Fruit fly (Drosophila melanogaster) whole organism, embryonic: ENCODE measurements around the gene CG31178.

ENCODE experiments used
- Aef1 ChIP-seq: fragments of 200-800 bp; sonication (Bioruptor generic); IDR thresholded peaks from 3 replicates; pipeline ENCODE4 v1.3.6; 2022; ENCODE audit warnings: missing biosample characterization, missing genetic modification characterization
- BEAF-32 ChIP-seq: fragments of 200-800 bp; sonication (Bioruptor generic); optimal IDR thresholded peaks from 3 replicates; lab custom pipeline; 2017; ENCODE audit warnings: missing biosample characterization, missing genetic modification characterization, mild to moderate bottlenecking, moderate library complexity, missing genetic modification reagents
- Bdp1 ChIP-seq: fragments of 200-800 bp; sonication (Bioruptor generic); optimal IDR thresholded peaks from 3 replicates; lab custom pipeline; 2016; ENCODE audit warnings: missing biosample characterization, missing genetic modification characterization
- Blimp-1 ChIP-seq: fragments of 200-800 bp; sonication (Bioruptor generic); optimal IDR thresholded peaks from 3 replicates; lab custom pipeline; 2018; ENCODE audit warnings: missing biosample characterization, missing genetic modification characterization, mild to moderate bottlenecking, moderate library complexity, missing genetic modification reagents
- Bteb2 ChIP-seq: fragments of 200-800 bp; sonication (Bioruptor generic); optimal IDR thresholded peaks from 2 replicates; lab custom pipeline; 2016; ENCODE audit warnings: missing biosample characterization, missing genetic modification characterization
- CG10366 ChIP-seq: fragments of 200-800 bp; sonication (Bioruptor generic); IDR thresholded peaks from 2 replicates; pipeline ENCODE4 v1.3.6; 2022; ENCODE audit warnings: missing biosample characterization, missing genetic modification characterization
- CG10565 ChIP-seq: fragments of 200-800 bp; sonication (Bioruptor generic); optimal IDR thresholded peaks from 3 replicates; lab custom pipeline; 2016; ENCODE audit warnings: missing biosample characterization, mild to moderate bottlenecking, missing genetic modification characterization
- CG11696 ChIP-seq: fragments of 200-800 bp; sonication (Bioruptor generic); IDR thresholded peaks from 2 replicates; pipeline ENCODE4 v1.3.6; 2022; ENCODE audit warnings: missing biosample characterization, missing genetic modification characterization
- CG12155 ChIP-seq: fragments of 200-800 bp; sonication (Bioruptor generic); optimal IDR thresholded peaks from 3 replicates; lab custom pipeline; 2016; ENCODE audit warnings: missing biosample characterization, missing genetic modification characterization
- CG12942 ChIP-seq: fragments of 200-800 bp; sonication (Bioruptor generic); optimal IDR thresholded peaks from 3 replicates; lab custom pipeline; 2016; ENCODE audit warnings: missing biosample characterization, missing genetic modification characterization
- CG15073 ChIP-seq: fragments of 200-800 bp; sonication (Bioruptor generic); optimal IDR thresholded peaks from 2 replicates; lab custom pipeline; 2016; ENCODE audit warnings: missing biosample characterization, missing genetic modification characterization
- CG3281 ChIP-seq: fragments of 200-800 bp; sonication (Bioruptor generic); optimal IDR thresholded peaks from 3 replicates; lab custom pipeline; 2017; ENCODE audit warnings: missing biosample characterization, mild to moderate bottlenecking, missing genetic modification characterization
- CG4360 ChIP-seq: fragments of 200-800 bp; sonication (Bioruptor generic); IDR thresholded peaks from 2 replicates; pipeline ENCODE4 v1.3.6; 2022; ENCODE audit warnings: missing biosample characterization, missing genetic modification characterization
- CG4404 ChIP-seq: fragments of 200-800 bp; sonication (Bioruptor generic); IDR thresholded peaks from 2 replicates; pipeline ENCODE4 v1.3.6; 2022; ENCODE audit warnings: missing biosample characterization, missing genetic modification characterization
- CG4707 ChIP-seq: fragments of 200-800 bp; sonication (Bioruptor generic); optimal IDR thresholded peaks from 2 replicates; lab custom pipeline; 2018; ENCODE audit warnings: missing biosample characterization, mild to moderate bottlenecking, missing genetic modification characterization, moderate library complexity
- CG6272 ChIP-seq: fragments of 200-800 bp; sonication (Bioruptor generic); IDR thresholded peaks from 2 replicates; pipeline ENCODE4 v1.3.6; 2022; ENCODE audit warnings: missing biosample characterization, missing genetic modification characterization
- CG8290 ChIP-seq, 3 experiments: fragments of 200-800 bp; sonication (Bioruptor generic); optimal IDR thresholded peaks; 2 replicates each; lab custom pipeline; 2016 to 2019; ENCODE audit warnings: missing biosample characterization in 3 of 3, missing genetic modification characterization in 3 of 3, mild to moderate bottlenecking in 2 of 3, moderate library complexity in 1 of 3
- CG8944 ChIP-seq: fragments of 200-800 bp; sonication (Bioruptor generic); optimal IDR thresholded peaks from 3 replicates; lab custom pipeline; 2016; ENCODE audit warnings: missing biosample characterization, missing genetic modification characterization
- CG9876 ChIP-seq: fragments of 200-800 bp; sonication (Bioruptor generic); optimal IDR thresholded peaks from 2 replicates; lab custom pipeline; 2016; ENCODE audit warnings: missing biosample characterization, missing genetic modification characterization
- D ChIP-seq, 2 experiments: fragments of 200-800 bp in 1 of 2; fragments of >200 bp in 1 of 2; sonication (Bioruptor generic) in 1 of 2; optimal IDR thresholded peaks; 2 replicates in 1 of 2; 3 replicates in 1 of 2; lab custom pipeline; 2017; ENCODE audit warnings: mild to moderate bottlenecking in 1 of 2, missing biosample characterization in 1 of 2, missing genetic modification characterization in 1 of 2, missing genetic modification reagents in 1 of 2
- Dip2 ChIP-seq: fragments of 200-800 bp; sonication (Bioruptor generic); IDR thresholded peaks from 2 replicates; pipeline ENCODE4 v1.3.6; 2022; ENCODE audit warnings: missing biosample characterization, missing genetic modification characterization
- Dp ChIP-seq: fragments of 200-800 bp; sonication (Bioruptor generic); optimal IDR thresholded peaks from 2 replicates; lab custom pipeline; 2018; ENCODE audit warnings: missing biosample characterization, mild to moderate bottlenecking, missing genetic modification characterization, moderate library complexity
- Eip74EF ChIP-seq, 2 experiments: fragments of 200-800 bp in 1 of 2; fragments of >200 bp in 1 of 2; sonication (Bioruptor generic) in 1 of 2; optimal IDR thresholded peaks; 2 replicates each; lab custom pipeline; 2017 to 2019; ENCODE audit warnings: missing biosample characterization in 2 of 2, missing genetic modification characterization in 2 of 2, mild to moderate bottlenecking in 1 of 2, moderate library complexity in 1 of 2
- Elba2 ChIP-seq: fragments of 200-800 bp; sonication (Bioruptor generic); optimal IDR thresholded peaks from 3 replicates; lab custom pipeline; 2016; ENCODE audit warnings: missing biosample characterization, missing genetic modification characterization
- Fer3 ChIP-seq: fragments of 200-800 bp; sonication (Bioruptor generic); optimal IDR thresholded peaks from 2 replicates; lab custom pipeline; 2018; ENCODE audit warnings: missing biosample characterization, mild to moderate bottlenecking, missing genetic modification characterization, moderate library complexity
- H2.0 ChIP-seq: fragments of 200-800 bp; sonication (Bioruptor generic); IDR thresholded peaks from 2 replicates; pipeline ENCODE4 v1.3.6; 2022; ENCODE audit warnings: missing biosample characterization, missing genetic modification characterization
- Hr39 ChIP-seq: fragments of >200 bp; optimal IDR thresholded peaks from 2 replicates; lab custom pipeline; 2017
- MTF-1 ChIP-seq: fragments of 200-800 bp; sonication (Bioruptor generic); optimal IDR thresholded peaks from 2 replicates; lab custom pipeline; 2018; ENCODE audit warnings: missing biosample characterization, mild to moderate bottlenecking, missing genetic modification characterization, borderline replicate concordance
- Med ChIP-seq: fragments of 200-800 bp; sonication (Bioruptor generic); peaks from one replicate; lab custom pipeline; 2016; ENCODE audit warnings: missing biosample characterization, missing genetic modification characterization, mild to moderate bottlenecking, inconsistent platforms, moderate library complexity
- NC2β ChIP-seq: fragments of 200-800 bp; sonication (Bioruptor generic); optimal IDR thresholded peaks from 2 replicates; lab custom pipeline; 2016; ENCODE audit warnings: missing biosample characterization, missing genetic modification characterization
- NK7.1 ChIP-seq: fragments of 200-800 bp; sonication (Bioruptor generic); optimal IDR thresholded peaks from 3 replicates; lab custom pipeline; 2016; ENCODE audit warnings: missing biosample characterization, missing genetic modification characterization
- Sry-β ChIP-seq: fragments of 200-800 bp; sonication (Bioruptor generic); optimal IDR thresholded peaks from 2 replicates; lab custom pipeline; 2018; ENCODE audit warnings: missing biosample characterization, mild to moderate bottlenecking, missing genetic modification characterization, moderate library complexity
- abd-A ChIP-seq: fragments of 200-800 bp; sonication (Bioruptor generic); optimal IDR thresholded peaks from 3 replicates; lab custom pipeline; 2019; ENCODE audit warnings: missing biosample characterization, mild to moderate bottlenecking, missing genetic modification characterization, moderate library complexity
- aop ChIP-seq: fragments of 200-800 bp; sonication (Bioruptor generic); IDR thresholded peaks from 2 replicates; pipeline ENCODE4 v1.3.6; 2022; ENCODE audit warnings: missing biosample characterization, missing genetic modification characterization
- az2 ChIP-seq: fragments of 200-800 bp; sonication (Bioruptor generic); optimal IDR thresholded peaks from 3 replicates; lab custom pipeline; 2016; ENCODE audit warnings: missing biosample characterization, missing genetic modification characterization
- btn ChIP-seq: fragments of 200-800 bp; sonication (Bioruptor generic); optimal IDR thresholded peaks from 2 replicates; lab custom pipeline; 2016; ENCODE audit warnings: missing biosample characterization, missing genetic modification characterization
- cad ChIP-seq: fragments of >200 bp; optimal IDR thresholded peaks from 2 replicates; lab custom pipeline; 2017; ENCODE audit warnings: missing biosample characterization, missing genetic modification characterization
- chinmo ChIP-seq: fragments of 200-800 bp; sonication (Bioruptor generic); IDR thresholded peaks from 4 replicates; pipeline ENCODE4 v1.3.6; 2022; ENCODE audit warnings: missing biosample characterization, missing genetic modification characterization; ENCODE audit not compliant: partially characterized antibody
- ci ChIP-seq: fragments of 200-800 bp; sonication (Bioruptor generic); IDR thresholded peaks from 3 replicates; pipeline ENCODE4 v1.3.6; 2022; ENCODE audit warnings: missing biosample characterization, missing genetic modification characterization
- danr ChIP-seq: fragments of 200-800 bp; sonication (Bioruptor generic); IDR thresholded peaks from 2 replicates; pipeline ENCODE4 v1.3.6; 2022; ENCODE audit warnings: missing biosample characterization, missing genetic modification characterization
- ems ChIP-seq: fragments of 200-800 bp; sonication (Bioruptor generic); optimal IDR thresholded peaks from 3 replicates; lab custom pipeline; 2016; ENCODE audit warnings: missing biosample characterization, missing genetic modification characterization
- inv ChIP-seq: fragments of 200-800 bp; sonication (Bioruptor generic); IDR thresholded peaks from 2 replicates; pipeline ENCODE4 v1.3.6; 2022; ENCODE audit warnings: missing biosample characterization, missing genetic modification characterization; ENCODE audit not compliant: partially characterized antibody
- jing ChIP-seq: fragments of 200-800 bp; sonication (Bioruptor generic); optimal IDR thresholded peaks from 2 replicates; lab custom pipeline; 2018; ENCODE audit warnings: missing biosample characterization, mild to moderate bottlenecking, missing genetic modification characterization
- jumu ChIP-seq: fragments of 200-800 bp; sonication (Bioruptor generic); optimal IDR thresholded peaks from 3 replicates; lab custom pipeline; 2016; ENCODE audit warnings: missing biosample characterization, missing genetic modification characterization
- klu ChIP-seq: fragments of 200-800 bp; sonication (Bioruptor generic); IDR thresholded peaks from 2 replicates; pipeline ENCODE4 v1.3.6; 2022; ENCODE audit warnings: missing biosample characterization, missing genetic modification characterization
- pfk ChIP-seq: fragments of 200-800 bp; sonication (Bioruptor generic); optimal IDR thresholded peaks from 2 replicates; lab custom pipeline; 2018; ENCODE audit warnings: missing biosample characterization, mild to moderate bottlenecking, missing genetic modification characterization, moderate library complexity
- pum ChIP-seq: fragments of 200-800 bp; sonication (Bioruptor generic); optimal IDR thresholded peaks from 2 replicates; lab custom pipeline; 2016; ENCODE audit warnings: missing biosample characterization, missing genetic modification characterization
- ranshi ChIP-seq: fragments of 200-800 bp; sonication (Bioruptor generic); IDR thresholded peaks from 2 replicates; pipeline ENCODE4 v1.3.6; 2022; ENCODE audit warnings: missing biosample characterization, missing genetic modification characterization
- tgo ChIP-seq: fragments of 200-800 bp; sonication (Bioruptor generic); IDR thresholded peaks from 3 replicates; pipeline ENCODE4 v1.3.6; 2022; ENCODE audit warnings: missing biosample characterization, missing genetic modification characterization
- tup ChIP-seq: fragments of 200-800 bp; sonication (Bioruptor generic); optimal IDR thresholded peaks from 2 replicates; lab custom pipeline; 2016; ENCODE audit warnings: missing biosample characterization, mild to moderate bottlenecking, missing genetic modification characterization, moderate library complexity
- vfl ChIP-seq: fragments of 200-800 bp; sonication (Bioruptor generic); optimal IDR thresholded peaks from 2 replicates; lab custom pipeline; 2016; ENCODE audit warnings: missing biosample characterization, missing genetic modification characterization
- vvl ChIP-seq: fragments of 200-800 bp; sonication (Bioruptor generic); IDR thresholded peaks from 2 replicates; pipeline ENCODE4 v1.3.6; 2022; ENCODE audit warnings: missing biosample characterization, missing genetic modification characterization

Gene CG31178

DNA sequence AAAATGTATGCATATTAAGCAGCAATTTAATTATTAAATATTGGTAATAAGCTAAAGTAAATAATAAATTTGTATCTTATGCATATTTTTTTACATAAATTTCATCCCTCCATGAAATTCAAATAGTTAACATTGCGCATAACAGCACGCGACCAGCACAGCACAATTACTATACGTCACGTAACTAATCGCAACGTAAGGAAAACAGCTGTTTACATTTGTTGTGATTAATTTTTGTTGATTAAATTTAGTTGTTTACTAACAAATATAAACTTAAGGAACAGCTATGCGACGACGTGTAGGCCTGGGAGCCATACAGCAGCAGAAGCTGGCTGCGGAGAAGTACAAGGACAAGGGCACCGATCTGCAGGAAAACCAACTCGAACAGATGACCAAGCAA is 8.5 kb upstream of the CG31178 start, which contains the start of gene lsn (continued):
- no peak for TF ChIP-seq Dip2 (GFP tag; lab: Robert Waterston, UW)
- TF ChIP-seq inv (GFP tag; lab: Robert Waterston, UW), result no peak
- no peak for TF ChIP-seq Sry-β
- TF ChIP-seq CG8290 (GFP tag; optimal IDR thresholded peaks at IDR 0.05; lab: Kevin White, UChicago), result no peak
- TF ChIP-seq CG8290 (tag; optimal IDR thresholded peaks at IDR 0.05; lab: Kevin White, UChicago), result peak in 1 of 2 experiments; percentile 82
- TF ChIP-seq Fer3 (tag; lab: Kevin White, UChicago), result peak; percentile 4
- TF ChIP-seq Bteb2 (GFP tag; lab: Kevin White, UChicago), result no peak
- no peak for TF ChIP-seq Elba2 (GFP tag; lab: Kevin White, UChicago)
- TF ChIP-seq Bdp1 (GFP tag; lab: Kevin White, UChicago), result no peak
- no peak for TF ChIP-seq danr (GFP tag; lab: Robert Waterston, UW)
- no peak for TF ChIP-seq NK7.1 (GFP tag; lab: Kevin White, UChicago)
- no peak for TF ChIP-seq ranshi (GFP tag; lab: Robert Waterston, UW)
- TF ChIP-seq CG9876, result no peak
- no peak for TF ChIP-seq Eip74EF (GFP tag; optimal IDR thresholded peaks at IDR 0.05; lab: Kevin White, UChicago)
- TF ChIP-seq chinmo (GFP tag; lab: Robert Waterston, UW), result no peak
- no peak for TF ChIP-seq jumu (GFP tag; lab: Kevin White, UChicago)
- TF ChIP-seq abd-A, result no peak
- TF ChIP-seq NC2β, result no peak
- no peak for TF ChIP-seq ems (GFP tag; lab: Kevin White, UChicago)
- no peak for TF ChIP-seq CG4360 (GFP tag; lab: Robert Waterston, UW)
- peak; percentile 26 for TF ChIP-seq CG4707
- no peak for TF ChIP-seq Aef1 (GFP tag; lab: Robert Waterston, UW)
- no peak for TF ChIP-seq aop (GFP tag; lab: Robert Waterston, UW)
- TF ChIP-seq CG4404, result no peak
- peak; percentile 13 for TF ChIP-seq BEAF-32 (GFP tag; lab: Kevin White, UChicago)
- no peak for TF ChIP-seq CG6272 (GFP tag; lab: Robert Waterston, UW)
- no peak for TF ChIP-seq H2.0 (GFP tag; lab: Robert Waterston, UW)
- no peak for TF ChIP-seq CG12942 (GFP tag; lab: Kevin White, UChicago)
- TF ChIP-seq CG11696 (GFP tag; lab: Robert Waterston, UW), result no peak
- TF ChIP-seq MTF-1, result no peak
- no peak for TF ChIP-seq az2 (GFP tag; lab: Kevin White, UChicago)
- TF ChIP-seq tgo (GFP tag; lab: Robert Waterston, UW), result no peak
- no peak for TF ChIP-seq pum (GFP tag; lab: Kevin White, UChicago)
- TF ChIP-seq jing (GFP tag; lab: Kevin White, UChicago), result no peak
- TF ChIP-seq CG3281 (GFP tag; lab: Kevin White, UChicago), result peak; percentile 40
- TF ChIP-seq klu (GFP tag; lab: Robert Waterston, UW), result no peak
- TF ChIP-seq ci (GFP tag; lab: Robert Waterston, UW), result peak; percentile 53; the same call in 2 of the 3 replicates
- TF ChIP-seq CG15073 (GFP tag; lab: Kevin White, UChicago), result no peak
- no peak for TF ChIP-seq CG10366
- no peak for TF ChIP-seq Blimp-1 (GFP tag; lab: Kevin White, UChicago)
- no peak for TF ChIP-seq D (optimal IDR thresholded peaks at IDR 0.05; lab: Kevin White, UChicago)
- no peak for TF ChIP-seq D (GFP tag; optimal IDR thresholded peaks at IDR 0.05; lab: Kevin White, UChicago)
- TF ChIP-seq cad (GFP tag; lab: Kevin White, UChicago), result no peak
- no peak for TF ChIP-seq tup (GFP tag; lab: Kevin White, UChicago)
- no peak for TF ChIP-seq CG10565 (GFP tag; lab: Kevin White, UChicago)
- no peak for TF ChIP-seq vfl (GFP tag; lab: Kevin White, UChicago)
- no peak for TF ChIP-seq vvl
- no peak for TF ChIP-seq CG8944 (GFP tag; lab: Kevin White, UChicago)
- no peak for TF ChIP-seq CG12155
- TF ChIP-seq pfk (GFP tag; lab: Kevin White, UChicago), result no peak
- peak; percentile 30 for TF ChIP-seq Med
- TF ChIP-seq btn (GFP tag; lab: Kevin White, UChicago), result no peak
- peak; percentile 85 for TF ChIP-seq Dp (GFP tag; lab: Kevin White, UChicago)
- TF ChIP-seq Hr39 (lab: Kevin White, UChicago), result no peak
